Fruit fly (Drosophila melanogaster): ENCODE measurements around the gene Jwa.

The Jwa gene

DNA sequence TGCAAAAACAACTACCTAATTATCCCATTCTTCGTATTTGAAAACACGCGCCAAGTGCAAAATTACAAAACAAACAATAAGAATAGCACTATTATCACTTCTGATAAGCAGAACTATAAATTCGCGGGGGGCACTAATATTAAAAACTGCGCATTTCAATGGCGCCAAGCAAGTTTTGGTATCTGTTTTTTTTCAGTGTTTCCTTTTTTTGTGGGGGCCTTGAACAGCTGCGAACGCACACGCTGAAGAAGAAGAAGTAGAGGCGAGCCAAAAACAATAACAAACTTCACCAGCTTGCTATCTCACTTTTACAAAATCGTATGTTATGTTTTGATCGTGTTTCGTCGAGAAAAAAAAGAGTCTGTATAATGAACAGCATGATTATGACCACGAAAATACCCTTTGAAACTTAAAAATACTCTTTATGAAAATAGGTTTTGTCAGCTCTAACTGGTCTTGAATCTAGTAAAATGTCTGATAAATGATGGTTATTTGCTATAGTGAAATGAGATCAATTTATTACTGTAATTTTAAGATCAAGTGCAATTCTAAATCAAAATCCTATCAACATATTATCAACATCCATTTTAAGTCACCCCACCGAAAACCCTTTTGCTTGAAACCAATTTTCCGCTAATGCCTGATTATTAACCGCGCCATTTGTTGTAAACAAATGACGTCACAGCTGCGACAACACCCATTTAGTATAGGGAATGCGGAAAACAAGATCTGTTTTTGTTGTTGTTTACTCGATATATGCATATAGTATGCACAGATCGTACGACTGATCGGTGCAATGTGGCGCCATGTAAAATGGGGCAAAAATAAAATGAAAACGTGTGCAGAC lies 11.4 kb downstream of the Jwa start (continued):
- TF ChIP-seq CG10543 (GFP tag; optimal IDR thresholded peaks at IDR 0.05) (peak; percentile 79), br (optimal IDR thresholded peaks at IDR 0.05) (no peak), rib (GFP tag; IDR thresholded peaks at IDR 0.05) (peak; percentile 68), chn (GFP tag; optimal IDR thresholded peaks at IDR 0.05) (peak; percentile 49), E2f2 (GFP tag; IDR thresholded peaks at IDR 0.05) (peak; percentile 73; the same call in 1 of the 2 replicates), fru (optimal IDR thresholded peaks at IDR 0.05) (no peak), H2.0 (GFP tag; IDR thresholded peaks at IDR 0.05) (peak; percentile 57), CG33213 (GFP tag; optimal IDR thresholded peaks at IDR 0.05) (peak; percentile 44), Mes4 (GFP tag; optimal IDR thresholded peaks at IDR 0.05) (peak; percentile 14), mirr (GFP tag; optimal IDR thresholded peaks at IDR 0.05) (peak; percentile 74), ken (GFP tag; IDR thresholded peaks at IDR 0.05) (0 out of 3 replicates have a peak, but pooled peaks have one; percentile 47), CG3163 (GFP tag; optimal IDR thresholded peaks at IDR 0.05) (peak; percentile 38), CG8290 (GFP tag; optimal IDR thresholded peaks at IDR 0.05) (peak; percentile 24), CG8290 (tag; optimal IDR thresholded peaks at IDR 0.05) (peak in 1 of 2 experiments; percentile 60), btn (GFP tag; optimal IDR thresholded peaks at IDR 0.05) (peak; percentile 12), CG5180 (GFP tag; optimal IDR thresholded peaks at IDR 0.05) (peak; percentile 28), Lim3 (GFP tag; IDR thresholded peaks at IDR 0.05) (no peak), CG7963 (GFP tag; IDR thresholded peaks at IDR 0.05; ENCODE audit: partially characterized antibody) (no peak), Side (GFP tag; optimal IDR thresholded peaks at IDR 0.05) (peak; percentile 60), CG12104 (GFP tag; optimal IDR thresholded peaks at IDR 0.05) (no peak), CG10431 (GFP tag; optimal IDR thresholded peaks at IDR 0.05) (no peak), tup (GFP tag; optimal IDR thresholded peaks at IDR 0.05) (no peak), klu (GFP tag; IDR thresholded peaks at IDR 0.05) (no peak), Doc3 (GFP tag; IDR thresholded peaks at IDR 0.05; ENCODE audit: partially characterized antibody) (no peak), Sry-β (GFP tag; optimal IDR thresholded peaks at IDR 0.05) (no peak), Deaf1 (tag; optimal IDR thresholded peaks at IDR 0.05) (peak; percentile 26), Ptx1 (GFP tag; IDR thresholded peaks at IDR 0.05) (peak; percentile 63), prd (optimal IDR thresholded peaks at IDR 0.05) (no peak), prd (GFP tag; IDR thresholded peaks at IDR 0.05) (peak; percentile 66), CG34422 (GFP tag; IDR thresholded peaks at IDR 0.05) (peak; percentile 45; the same call in 1 of the 3 replicates), ERR (GFP tag; optimal IDR thresholded peaks at IDR 0.05) (peak; percentile 58), sc (optimal IDR thresholded peaks at IDR 0.05) (no peak), sc (GFP tag; optimal IDR thresholded peaks at IDR 0.05) (no peak), Scr (GFP tag; IDR thresholded peaks at IDR 0.05; ENCODE audit: partially characterized antibody) (0 out of 2 replicates have a peak, but pooled peaks have one; percentile 12), ham (GFP tag; IDR thresholded peaks at IDR 0.05) (no peak), fd64A (GFP tag; optimal IDR thresholded peaks at IDR 0.05) (no peak)

dm6 chr2L:18689376-18689775 lies 16.1 kb downstream of the Jwa start, which contains the start of gene CG10336:
Gene CG10336, plus strand, starts transcription at chr2L:18689528.
- TF ChIP-seq HLH4C (GFP tag; IDR thresholded peaks at IDR 0.05; ENCODE audit: partially characterized antibody) (0 out of 3 replicates have a peak, but pooled peaks have one; percentile 8), CG2712 (tag; optimal IDR thresholded peaks at IDR 0.05) (no peak), CG7745 (tag; optimal IDR thresholded peaks at IDR 0.05) (no peak), zen2 (GFP tag; IDR thresholded peaks at IDR 0.05; ENCODE audit: partially characterized antibody) (peak; percentile 57; the same call in 1 of the 3 replicates), Ets97D (GFP tag; optimal IDR thresholded peaks at IDR 0.05) (peak; percentile 9), crc (GFP tag; optimal IDR thresholded peaks at IDR 0.05) (no peak), ems (GFP tag; optimal IDR thresholded peaks at IDR 0.05) (no peak), CG17385 (GFP tag; optimal IDR thresholded peaks at IDR 0.05) (peak; percentile 99), CG8290 (GFP tag; optimal IDR thresholded peaks at IDR 0.05) (no peak), CG8290 (tag; optimal IDR thresholded peaks at IDR 0.05) (peak in 1 of 2 experiments; percentile 1), CG17829 (tag; optimal IDR thresholded peaks at IDR 0.05) (no peak), Scr (GFP tag; IDR thresholded peaks at IDR 0.05; ENCODE audit: partially characterized antibody) (peak; percentile 61), CG9817 (tag; optimal IDR thresholded peaks at IDR 0.05) (no peak), knrl (GFP tag; IDR thresholded peaks at IDR 0.05; ENCODE audit: partially characterized antibody) (peak; percentile 52), Lim3 (GFP tag; IDR thresholded peaks at IDR 0.05) (no peak), phol (tag; optimal IDR thresholded peaks at IDR 0.05) (peak; percentile 50), Pdp1 (GFP tag; optimal IDR thresholded peaks at IDR 0.05) (peak in 1 of 2 experiments; percentile 100), dmrt11E (tag; optimal IDR thresholded peaks at IDR 0.05) (no peak), sna (GFP tag; IDR thresholded peaks at IDR 0.05; ENCODE audit: partially characterized antibody) (peak; percentile 38)

Measured in whole organism, embryonic.